Worm (Caenorhabditis elegans) whole organism, L4 larva: ENCODE measurements around the gene srw-41.

Experiments used
- D1046.2 ChIP-seq: fragments of 200-800 bp; sonication (Bioruptor generic); IDR thresholded peaks from 2 replicates; pipeline ENCODE4 v1.3.6; 2022; ENCODE audit warnings: missing genetic modification characterization, missing compliant biosample characterization
- F10B5.3 ChIP-seq: sonication (generic microtip); optimal IDR thresholded peaks from 2 replicates; lab custom pipeline; 2016; ENCODE audit warnings: mild to moderate bottlenecking, missing genetic modification characterization, missing compliant biosample characterization
- T20F7.1 ChIP-seq: fragments of 200-800 bp; sonication (Bioruptor generic); optimal IDR thresholded peaks from 2 replicates; lab custom pipeline; 2018; ENCODE audit warnings: mild to moderate bottlenecking, missing genetic modification characterization, missing compliant biosample characterization
- Y48G9A.11 ChIP-seq: fragments of 200-800 bp; sonication (Bioruptor generic); IDR thresholded peaks from 2 replicates; pipeline ENCODE4 v1.3.6; 2022; ENCODE audit warnings: missing genetic modification reagents, missing genetic modification characterization, missing compliant biosample characterization
- ZK337.2 ChIP-seq: fragments of 200-800 bp; sonication (Bioruptor generic); IDR thresholded peaks from 2 replicates; pipeline ENCODE4 v1.3.6; 2022; ENCODE audit warnings: missing genetic modification reagents, missing genetic modification characterization, missing compliant biosample characterization
- aly-2 ChIP-seq: sonication (generic microtip); optimal IDR thresholded peaks from 2 replicates; lab custom pipeline; 2018; ENCODE audit warnings: missing biosample characterization, missing genetic modification characterization
- attf-4 ChIP-seq: sonication (generic microtip); optimal IDR thresholded peaks from 3 replicates; lab custom pipeline; 2017; ENCODE audit warnings: missing biosample characterization, missing genetic modification characterization
- ceh-20 ChIP-seq: fragments of 200-800 bp; sonication (Bioruptor generic); IDR thresholded peaks from 2 replicates; pipeline ENCODE4 v1.3.6; 2022; ENCODE audit warnings: missing genetic modification reagents, missing genetic modification characterization, missing compliant biosample characterization
- ceh-28 ChIP-seq: fragments of 150-350 bp; optimal IDR thresholded peaks from 2 replicates; lab custom pipeline; 2014; ENCODE audit warnings: missing biosample characterization, missing genetic modification reagents, missing genetic modification characterization
- ceh-44 ChIP-seq: fragments of 200-800 bp; sonication (Bioruptor generic); IDR thresholded peaks from 2 replicates; pipeline ENCODE4 v1.3.6; 2022; ENCODE audit warnings: missing genetic modification reagents, missing genetic modification characterization, missing compliant biosample characterization
- daf-16 ChIP-seq, 3 experiments: sonication (generic microtip); optimal IDR thresholded peaks; 2 replicates each; lab custom pipeline; 2016 to 2017; ENCODE audit warnings: missing genetic modification characterization in 3 of 3, missing genetic modification reagents in 3 of 3, mild to moderate bottlenecking in 2 of 3, missing compliant biosample characterization in 2 of 3, missing biosample characterization in 1 of 3, moderate library complexity in 1 of 3
- daf-19 ChIP-seq: fragments of 200-800 bp; sonication (Bioruptor generic); conservative IDR thresholded peaks from 2 replicates; pipeline ENCODE4 v1.3.6; 2022; ENCODE audit warnings: missing genetic modification characterization, missing compliant biosample characterization
- duxl-1 ChIP-seq: sonication (generic microtip); optimal IDR thresholded peaks from 2 replicates; lab custom pipeline; 2016; ENCODE audit warnings: mild to moderate bottlenecking, missing genetic modification characterization, moderate library complexity, missing compliant biosample characterization; ENCODE audit not compliant: poor library complexity
- fkh-10 ChIP-seq: fragments of 150-350 bp; optimal IDR thresholded peaks from 2 replicates; lab custom pipeline; 2014; ENCODE audit warnings: missing biosample characterization, missing genetic modification reagents, missing genetic modification characterization
- fos-1 ChIP-seq: fragments of 150-350 bp; optimal IDR thresholded peaks from 2 replicates; lab custom pipeline; 2014; ENCODE audit warnings: missing biosample characterization, missing genetic modification characterization
- hif-1 ChIP-seq, 2 experiments: sonication (generic microtip); optimal IDR thresholded peaks; 2 replicates each; lab custom pipeline; 2016 to 2017; ENCODE audit warnings: missing compliant biosample characterization in 2 of 2, missing genetic modification characterization in 2 of 2, missing genetic modification reagents in 2 of 2, missing genotype in 2 of 2, mild to moderate bottlenecking in 1 of 2
- hlh-11 ChIP-seq: fragments of 200-800 bp; sonication (Bioruptor generic); optimal IDR thresholded peaks from 2 replicates; lab custom pipeline; 2018; ENCODE audit warnings: mild to moderate bottlenecking, missing genetic modification characterization, missing compliant biosample characterization
- lin-1 ChIP-seq: fragments of 200-800 bp; sonication (Bioruptor generic); IDR thresholded peaks from 2 replicates; pipeline ENCODE4 v1.3.6; 2022; ENCODE audit warnings: missing genetic modification reagents, missing genetic modification characterization, missing compliant biosample characterization
- lin-13 ChIP-seq: fragments of 150-350 bp; optimal IDR thresholded peaks from 2 replicates; lab custom pipeline; 2014; ENCODE audit warnings: missing biosample characterization, missing genetic modification reagents, missing genetic modification characterization
- lin-29 ChIP-seq: fragments of 200-800 bp; sonication (Bioruptor generic); IDR thresholded peaks from 2 replicates; pipeline ENCODE4 v1.3.6; 2022; ENCODE audit warnings: missing genetic modification reagents, missing genetic modification characterization, missing compliant biosample characterization
- madf-9 ChIP-seq: fragments of 200-800 bp; sonication (Bioruptor generic); conservative IDR thresholded peaks from 2 replicates; pipeline ENCODE4 v1.3.6; 2022; ENCODE audit warnings: missing genetic modification reagents, missing genetic modification characterization, missing compliant biosample characterization
- mes-2 ChIP-seq: sonication (generic microtip); optimal IDR thresholded peaks from 2 replicates; lab custom pipeline; 2016; ENCODE audit warnings: missing genotype, mild to moderate bottlenecking, missing genetic modification characterization, missing compliant biosample characterization; ENCODE audit not compliant: poor library complexity, severe bottlenecking
- nhr-237 ChIP-seq: sonication (generic microtip); optimal IDR thresholded peaks from 2 replicates; lab custom pipeline; 2017; ENCODE audit warnings: missing biosample characterization, missing genetic modification characterization
- nhr-28 ChIP-seq: fragments of 150-350 bp; optimal IDR thresholded peaks from 2 replicates; lab custom pipeline; 2014; ENCODE audit warnings: missing biosample characterization, missing genetic modification characterization
- nhr-6 ChIP-seq: fragments of 150-350 bp; optimal IDR thresholded peaks from 2 replicates; lab custom pipeline; 2014; ENCODE audit warnings: missing biosample characterization, missing genetic modification characterization
- nhr-76 ChIP-seq: fragments of 150-350 bp; optimal IDR thresholded peaks from 2 replicates; lab custom pipeline; 2014; ENCODE audit warnings: missing biosample characterization, missing genetic modification characterization
- rbr-2 ChIP-seq: sonication (generic microtip); optimal IDR thresholded peaks from 2 replicates; lab custom pipeline; 2016; ENCODE audit warnings: missing genotype, missing genetic modification characterization, missing compliant biosample characterization
- saeg-2 ChIP-seq: fragments of 200-800 bp; sonication (Bioruptor generic); IDR thresholded peaks from 2 replicates; pipeline ENCODE4 v1.3.6; 2022; ENCODE audit warnings: missing genetic modification reagents, missing genetic modification characterization, missing compliant biosample characterization
- snpc-1.2 ChIP-seq: fragments of 200-800 bp; sonication (Bioruptor generic); IDR thresholded peaks from 2 replicates; pipeline ENCODE4 v1.3.6; 2022; ENCODE audit warnings: missing genetic modification reagents, missing genetic modification characterization, missing compliant biosample characterization
- tra-1 ChIP-seq: fragments of 200-800 bp; sonication (Bioruptor generic); IDR thresholded peaks from 2 replicates; pipeline ENCODE4 v1.3.6; 2022; ENCODE audit warnings: missing genetic modification reagents, missing genetic modification characterization, missing compliant biosample characterization
- unc-130 ChIP-seq: sonication (generic microtip); optimal IDR thresholded peaks from 2 replicates; lab custom pipeline; 2016; ENCODE audit warnings: missing genetic modification reagents, missing genetic modification characterization, missing compliant biosample characterization
- zfp-3 ChIP-seq: fragments of 200-800 bp; sonication (Bioruptor generic); conservative IDR thresholded peaks from 2 replicates; pipeline ENCODE4 v1.3.6; 2022; ENCODE audit warnings: missing genetic modification reagents, missing genetic modification characterization, missing compliant biosample characterization

srw-41 gene

ce11 chrV:16725955-16726354 is 28.7 kb downstream of the srw-41 start (continued):
- TF ChIP-seq ceh-20 (GFP tag; lab: Robert Waterston, UW) (no peak), lin-13 (GFP tag; lab: Kevin White, UChicago) (no peak), ceh-28 (no peak), nhr-6 (peak; percentile 52), nhr-28 (tag; lab: Kevin White, UChicago) (peak; percentile 90), mes-2 (tag; lab: Kevin White, UChicago) (no peak), lin-29 (GFP tag; lab: Robert Waterston, UW) (no peak), fkh-10 (GFP tag; lab: Kevin White, UChicago) (no peak)

ce11 chrV:16726915-16727314 is 29.6 kb downstream of the srw-41 start, which contains the start of gene T25E12.14:
TSS of gene T25E12.14 (plus strand) at chrV:16727215.
- no peak for TF ChIP-seq ceh-44 (GFP tag; lab: Robert Waterston, UW)
- TF ChIP-seq nhr-237 (tag; lab: Kevin White, UChicago), result no peak
- no peak for TF ChIP-seq daf-16 (GFP tag; optimal IDR thresholded peaks at IDR 0.05; lab: Kevin White, UChicago)
- TF ChIP-seq daf-16 (tag; optimal IDR thresholded peaks at IDR 0.05; lab: Kevin White, UChicago), result no peak
- no peak for TF ChIP-seq rbr-2
- no peak for TF ChIP-seq zfp-3 (GFP tag; lab: Robert Waterston, UW)

- TF ChIP-seq nhr-28 (tag; lab: Kevin White, UChicago) (peak; percentile 29), duxl-1 (no peak)
Measured at ce11 chrV:16728431-16728830, 31.2 kb downstream of the srw-41 start, which contains the start of gene fbxa-127. TSS of gene fbxa-127 (plus strand) at chrV:16728731.

ce11 chrV:16729961-16730360 is 32.7 kb downstream of the srw-41 start, which contains the start of gene srz-99:
TSS of gene srz-99 (plus strand) at chrV:16730261.
- TF ChIP-seq daf-16 (GFP tag; optimal IDR thresholded peaks at IDR 0.05; lab: Kevin White, UChicago) (no peak), daf-16 (tag; optimal IDR thresholded peaks at IDR 0.05; lab: Kevin White, UChicago) (no peak), D1046.2 (GFP tag; lab: Robert Waterston, UW) (no peak), lin-1 (GFP tag; lab: Robert Waterston, UW) (no peak), daf-19 (GFP tag; lab: Robert Waterston, UW) (no peak), hlh-11 (tag; lab: Kevin White, UChicago) (no peak), Y48G9A.11 (GFP tag; lab: Robert Waterston, UW) (no peak), unc-130 (GFP tag; lab: Kevin White, UChicago) (no peak), ZK337.2 (GFP tag; lab: Robert Waterston, UW) (no peak), fos-1 (tag; lab: Kevin White, UChicago) (no peak), F10B5.3 (tag; lab: Kevin White, UChicago) (no peak), tra-1 (no peak), attf-4 (tag; lab: Kevin White, UChicago) (no peak), saeg-2 (no peak), madf-9 (no peak), T20F7.1 (GFP tag; lab: Kevin White, UChicago) (no peak), snpc-1.2 (GFP tag; lab: Robert Waterston, UW) (no peak), nhr-237 (tag; lab: Kevin White, UChicago) (no peak)

ce11 chrV:16731600-16731999 is 34.3 kb downstream of the srw-41 start, which contains the start of gene srz-100:
TSS of gene srz-100 (plus strand) at chrV:16731900.
- no peak for TF ChIP-seq F10B5.3 (tag; lab: Kevin White, UChicago)
- no peak for TF ChIP-seq nhr-76 (tag; lab: Kevin White, UChicago)
- TF ChIP-seq aly-2 (tag; lab: Kevin White, UChicago), result no peak

- TF ChIP-seq tra-1 (no peak), hif-1 (tag; optimal IDR thresholded peaks at IDR 0.05; lab: Kevin White, UChicago) (no peak), lin-1 (GFP tag; lab: Robert Waterston, UW) (no peak), lin-13 (GFP tag; lab: Kevin White, UChicago) (no peak)
- TF ChIP-seq, all 104 proteins: peak for 0
Measured at ce11 chrV:16733681-16734080, 36.4 kb downstream of the srw-41 start, which contains the start of gene T25E12.16. TSS of gene T25E12.16 (minus strand) at chrV:16733781.
